2 worm cellular contexts compared by ENCODE assay signal in the genomic region with DNA sequence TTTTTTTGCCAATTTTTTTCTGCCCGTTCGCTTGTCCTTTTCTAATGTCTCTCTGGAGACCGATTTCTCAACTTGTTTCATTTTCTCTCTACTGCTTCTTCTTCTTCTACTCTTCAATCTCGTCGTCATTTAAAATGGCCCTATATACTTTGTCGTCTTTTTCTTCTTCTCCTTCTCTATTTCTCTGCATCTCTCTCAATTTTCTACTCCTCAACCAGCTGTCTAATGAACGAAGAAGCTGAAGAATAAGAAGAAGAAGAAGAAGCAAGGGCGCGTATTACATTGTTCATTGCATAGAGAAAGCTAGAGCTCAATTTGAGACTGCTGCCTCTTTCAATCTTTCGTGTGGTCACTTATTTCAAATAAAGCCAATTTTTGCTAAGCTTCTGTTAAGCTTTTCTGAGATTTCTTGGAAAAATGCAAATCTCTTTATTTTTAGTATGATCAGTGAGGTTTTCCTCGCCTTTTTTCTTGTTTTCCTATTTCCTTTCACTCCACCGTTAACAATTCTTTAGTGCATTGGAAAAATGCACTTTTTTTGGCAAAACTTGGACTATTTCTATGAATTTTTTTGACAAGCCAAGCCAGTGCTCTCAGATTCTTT.
TF ChIP-seq lines count a peak whose summit lies in the region.

No protein-coding gene starts in this region.

TF ChIP-seq in whole organism, L1 larva, 84 proteins besides CTCF, POLR2A, EP300 and RAD21 (continued from another document):
- TF ChIP-seq nhr-237 (tag; optimal IDR thresholded peaks at IDR 0.05; lab: Kevin White, UChicago) = no peak
- TF ChIP-seq pax-3 (tag; optimal IDR thresholded peaks at IDR 0.05; lab: Kevin White, UChicago) = peak; percentile 28
- TF ChIP-seq lsy-2 (tag; optimal IDR thresholded peaks at IDR 0.05; lab: Kevin White, UChicago) = peak in 1 of 2 experiments; percentile 35
- TF ChIP-seq unc-30 (tag; optimal IDR thresholded peaks at IDR 0.05; lab: Kevin White, UChicago) = no peak
- TF ChIP-seq ceh-63 (GFP tag; optimal IDR thresholded peaks at IDR 0.05; lab: Kevin White, UChicago) = no peak
- TF ChIP-seq Y116A8C.19 (tag; optimal IDR thresholded peaks at IDR 0.05; lab: Kevin White, UChicago; ENCODE audit: borderline replicate concordance) = no peak
- no peak for TF ChIP-seq nhr-28 (tag; optimal IDR thresholded peaks at IDR 0.05; lab: Kevin White, UChicago)
- TF ChIP-seq dsc-1 (tag; optimal IDR thresholded peaks at IDR 0.05; lab: Kevin White, UChicago) = peak; percentile 89
- peak in 1 of 3 experiments; percentile 11 for TF ChIP-seq ceh-82 (tag; optimal IDR thresholded peaks at IDR 0.05; lab: Kevin White, UChicago)
- TF ChIP-seq fkh-8 (tag; optimal IDR thresholded peaks at IDR 0.05; lab: Kevin White, UChicago) = peak; percentile 53
- TF ChIP-seq mep-1 (tag; optimal IDR thresholded peaks at IDR 0.05; lab: Kevin White, UChicago) = peak; percentile 27
- peak; percentile 15 for TF ChIP-seq swsn-7 (tag; optimal IDR thresholded peaks at IDR 0.05; lab: Kevin White, UChicago)
- no peak for TF ChIP-seq nhr-77 (tag; optimal IDR thresholded peaks at IDR 0.05; lab: Kevin White, UChicago)
- TF ChIP-seq fkh-10 (GFP tag; optimal IDR thresholded peaks at IDR 0.05; lab: Kevin White, UChicago) = peak; percentile 11
- TF ChIP-seq rnt-1 (tag; optimal IDR thresholded peaks at IDR 0.05; lab: Kevin White, UChicago) = peak; percentile 30

TF ChIP-seq in whole organism, L2 larva, 48 proteins besides CTCF, POLR2A, EP300 and RAD21 (continued from another document):
- TF ChIP-seq sma-9 (GFP tag; optimal IDR thresholded peaks at IDR 0.05; lab: Kevin White, UChicago) (peak; percentile 26), sma-9 (tag; optimal IDR thresholded peaks at IDR 0.05; lab: Kevin White, UChicago) (no peak), ztf-1 (GFP tag; conservative IDR thresholded peaks at IDR 0.05; lab: Robert Waterston, UW) (no peak), nhr-77 (tag; optimal IDR thresholded peaks at IDR 0.05; lab: Kevin White, UChicago) (no peak), zag-1 (tag; optimal IDR thresholded peaks at IDR 0.05; lab: Kevin White, UChicago) (peak; percentile 61), dmd-4 (tag; optimal IDR thresholded peaks at IDR 0.05; lab: Kevin White, UChicago) (no peak), nhr-129 (tag; optimal IDR thresholded peaks at IDR 0.05; lab: Kevin White, UChicago) (peak; percentile 75), sma-3 (GFP tag; optimal IDR thresholded peaks at IDR 0.05; lab: Kevin White, UChicago) (no peak), lsy-2 (tag; optimal IDR thresholded peaks at IDR 0.05; lab: Kevin White, UChicago) (peak in 1 of 2 experiments; percentile 29), crh-2 (tag; optimal IDR thresholded peaks at IDR 0.05; lab: Kevin White, UChicago) (peak; percentile 61)
